Fruit fly (Drosophila melanogaster) Kc167 (cell line): ENCODE measurements around the gene JMJD5.
A peak's percentile ranks its signal among the peaks of the same experiment; 100 is the strongest.
"Not testable (repeated sequence)": the region's sequence is repeated elsewhere in the genome, so short reads cannot be mapped to it uniquely, and the experiment has no call there.

Experiments used
- Myc ChIP-seq: fragments of >200 bp; optimal IDR thresholded peaks from 2 replicates; lab custom pipeline; 2017; ENCODE audit warnings: missing external identifiers
- Sin3A ChIP-seq: fragments of >200 bp; optimal IDR thresholded peaks from 2 replicates; lab custom pipeline; 2018; ENCODE audit warnings: missing external identifiers
- h ChIP-seq: fragments of >200 bp; optimal IDR thresholded peaks from 3 replicates; lab custom pipeline; 2018; ENCODE audit warnings: missing external identifiers
- insv ChIP-seq: fragments of >200 bp; optimal IDR thresholded peaks from 3 replicates; lab custom pipeline; 2018; ENCODE audit warnings: missing external identifiers
- psq ChIP-seq: fragments of >200 bp; optimal IDR thresholded peaks from 2 replicates; lab custom pipeline; 2017; ENCODE audit warnings: missing external identifiers
- ttk ChIP-seq: sonication (Bioruptor generic); optimal IDR thresholded peaks from 2 replicates; lab custom pipeline; 2017; ENCODE audit warnings: missing external identifiers

The JMJD5 gene

dm6 chr3L:876656-877055, 35.5 kb upstream of the JMJD5 start:
- no peak for TF ChIP-seq psq (lab: Kevin White, UChicago)

- TF ChIP-seq h (no peak), psq (lab: Kevin White, UChicago) (no peak)
Observed at dm6 chr3L:876087-876486, 34.9 kb upstream of the JMJD5 start.

dm6 chr3L:875416-876011, 34.4 kb upstream of the JMJD5 start:
- TF ChIP-seq psq (lab: Kevin White, UChicago) (no peak), insv (lab: Kevin White, UChicago) (no peak), ttk (no peak), h (no peak)

- TF ChIP-seq h: no peak
- no peak for TF ChIP-seq psq (lab: Kevin White, UChicago)
- TF ChIP-seq ttk: no peak
- TF ChIP-seq insv (lab: Kevin White, UChicago): no peak
Observed at dm6 chr3L:872389-872972, 31.3 kb upstream of the JMJD5 start.

dm6 chr3L:871713-872112, 30.6 kb upstream of the JMJD5 start, which contains the start of gene Usp10:
Gene Usp10, plus strand, starts transcription at chr3L:871899.
- TF ChIP-seq Sin3A (lab: Kevin White, UChicago): no peak
- TF ChIP-seq h: no peak
- TF ChIP-seq ttk: no peak
- no peak for TF ChIP-seq psq (lab: Kevin White, UChicago)
- no peak for TF ChIP-seq insv (lab: Kevin White, UChicago)

- no peak for TF ChIP-seq insv (lab: Kevin White, UChicago)
- no peak for TF ChIP-seq ttk
- TF ChIP-seq psq (lab: Kevin White, UChicago): no peak
- no peak for TF ChIP-seq Myc (lab: Kevin White, UChicago)
- TF ChIP-seq Sin3A (lab: Kevin White, UChicago): no peak
- TF ChIP-seq h: no peak
Observed at dm6 chr3L:868800-869199, 27.6 kb upstream of the JMJD5 start.

dm6 chr3L:865096-865495, 23.9 kb upstream of the JMJD5 start, which contains the start of gene CG12502:
Gene CG12502, plus strand, starts transcription at chr3L:865396.
- not testable (repeated sequence) for TF ChIP-seq Sin3A (lab: Kevin White, UChicago); ttk; Myc (lab: Kevin White, UChicago)

- TF ChIP-seq insv (lab: Kevin White, UChicago): no peak
- no peak for TF ChIP-seq Myc (lab: Kevin White, UChicago)
- TF ChIP-seq Sin3A (lab: Kevin White, UChicago): no peak
- TF ChIP-seq psq (lab: Kevin White, UChicago): no peak
- no peak for TF ChIP-seq ttk
- TF ChIP-seq h: no peak
Observed at dm6 chr3L:857063-858015, 16.2 kb upstream of the JMJD5 start, which contains the start of gene dpr20. Gene dpr20, minus strand, starts transcription at chr3L:857248.

dm6 chr3L:852267-852666, 11.1 kb upstream of the JMJD5 start:
- no peak for TF ChIP-seq Sin3A (lab: Kevin White, UChicago)
- TF ChIP-seq ttk: no peak
- TF ChIP-seq insv (lab: Kevin White, UChicago): no peak
- no peak for TF ChIP-seq Myc (lab: Kevin White, UChicago)
- TF ChIP-seq h: no peak
- TF ChIP-seq psq (lab: Kevin White, UChicago): no peak

- TF ChIP-seq h (no peak), Sin3A (lab: Kevin White, UChicago) (no peak), Myc (lab: Kevin White, UChicago) (no peak), psq (lab: Kevin White, UChicago) (no peak), ttk (no peak), insv (lab: Kevin White, UChicago) (no peak)
Observed at dm6 chr3L:851061-851460, 9.9 kb upstream of the JMJD5 start, which contains the start of gene Dci. Gene Dci, plus strand, starts transcription at chr3L:851346.

dm6 chr3L:843626-844025, 2.5 kb upstream of the JMJD5 start, which contains the start of gene Cep290:
Gene Cep290, plus strand, starts transcription at chr3L:843926.
- TF ChIP-seq Myc (lab: Kevin White, UChicago) (no peak), ttk (no peak), insv (lab: Kevin White, UChicago) (no peak), psq (lab: Kevin White, UChicago) (no peak), h (no peak), Sin3A (lab: Kevin White, UChicago) (no peak)

- TF ChIP-seq Myc (lab: Kevin White, UChicago) (no peak), h (peak; percentile 13)
Observed at dm6 chr3L:837552-838187, 3.5 kb downstream of the JMJD5 start, which contains the start of the genes CG13901 and CG13887. Gene CG13901, minus strand, starts transcription at chr3L:837821. Gene CG13887, plus strand, starts transcription at chr3L:837861.
